Worm (Caenorhabditis elegans): Measurements from ENCODE around the gene srx-38.

ce11 chrV:5203643-5204042 lies 48.2 kb upstream of the srx-38 start:
- TF ChIP-seq med-1 (GFP tag; optimal IDR thresholded peaks at IDR 0.05; ENCODE audit: insufficient read depth): no peak
- TF ChIP-seq T22C8.4 (GFP tag; IDR thresholded peaks at IDR 0.05): no peak
- no peak for TF ChIP-seq ztf-29 (GFP tag; IDR thresholded peaks at IDR 0.05)
- no peak for TF ChIP-seq ztf-23 (GFP tag; IDR thresholded peaks at IDR 0.05)
- TF ChIP-seq flt-1 (GFP tag; IDR thresholded peaks at IDR 0.05): no peak
- TF ChIP-seq ref-1 (GFP tag; conservative IDR thresholded peaks at IDR 0.05): no peak

Data from whole organism, midembryonic.